Fruit fly (Drosophila melanogaster): ENCODE data around the gene CG14777.

CG14777 gene

dm6 chrX:1465707-1466504, at the start of gene CG14777, which contains the start of gene O-fut2 (continued):
- TF ChIP-seq CG12659 (GFP tag; optimal IDR thresholded peaks at IDR 0.05) = peak; percentile 8
- peak; percentile 51; the same call in 1 of the 2 replicates for TF ChIP-seq slbo (GFP tag; IDR thresholded peaks at IDR 0.05)
- TF ChIP-seq CG15601 (tag; optimal IDR thresholded peaks at IDR 0.05) = no peak
- no peak for TF ChIP-seq CG2875 (GFP tag; optimal IDR thresholded peaks at IDR 0.05)
- no peak for TF ChIP-seq CG10462 (GFP tag; optimal IDR thresholded peaks at IDR 0.05)
- TF ChIP-seq Vsx1 (GFP tag; optimal IDR thresholded peaks at IDR 0.05) = no peak
- TF ChIP-seq CG1602 (GFP tag; optimal IDR thresholded peaks at IDR 0.05) = no peak
- no peak for TF ChIP-seq Ptx1 (GFP tag; IDR thresholded peaks at IDR 0.05)
- no peak for TF ChIP-seq CG15479 (GFP tag; optimal IDR thresholded peaks at IDR 0.05)
- TF ChIP-seq Drgx (GFP tag; IDR thresholded peaks at IDR 0.05) = peak; percentile 54; the same call in 1 of the 2 replicates
- TF ChIP-seq CG1832 (GFP tag; optimal IDR thresholded peaks at IDR 0.05) = no peak
- TF ChIP-seq unc-4 (GFP tag; IDR thresholded peaks at IDR 0.05; ENCODE audit: partially characterized antibody) = no peak
- peak; percentile 42; the same call in 2 of the 3 replicates for TF ChIP-seq row (GFP tag; IDR thresholded peaks at IDR 0.05)
- TF ChIP-seq eyg (GFP tag; optimal IDR thresholded peaks at IDR 0.05) = no peak
- TF ChIP-seq CG12391 (tag; optimal IDR thresholded peaks at IDR 0.05) = no peak
- TF ChIP-seq pita (GFP tag; optimal IDR thresholded peaks at IDR 0.05) = no peak
- TF ChIP-seq BEAF-32 (GFP tag; optimal IDR thresholded peaks at IDR 0.05) = no peak
- peak; percentile 66 for TF ChIP-seq gfzf (GFP tag; optimal IDR thresholded peaks at IDR 0.05)
- TF ChIP-seq nerfin-1 (tag; optimal IDR thresholded peaks at IDR 0.05) = no peak
- no peak for TF ChIP-seq bab2 (GFP tag; optimal IDR thresholded peaks at IDR 0.05)
- no peak for TF ChIP-seq Optix (GFP tag; IDR thresholded peaks at IDR 0.05)
- no peak for TF ChIP-seq CG5245 (GFP tag; optimal IDR thresholded peaks at IDR 0.05)
- TF ChIP-seq MBD-R2 (GFP tag; IDR thresholded peaks at IDR 0.05) = peak; percentile 63
- no peak for TF ChIP-seq NC2α (GFP tag; optimal IDR thresholded peaks at IDR 0.05)
- no peak for TF ChIP-seq z (GFP tag; IDR thresholded peaks at IDR 0.05)
- 0 out of 3 replicates have a peak, but pooled peaks have one; percentile 9 for TF ChIP-seq CG17361 (GFP tag; IDR thresholded peaks at IDR 0.05)
- no peak for TF ChIP-seq CG8924 (tag; optimal IDR thresholded peaks at IDR 0.05)
- TF ChIP-seq chinmo (GFP tag; IDR thresholded peaks at IDR 0.05; ENCODE audit: partially characterized antibody) = no peak
- no peak for TF ChIP-seq Eip74EF (GFP tag; optimal IDR thresholded peaks at IDR 0.05)
- no peak for TF ChIP-seq pan (optimal IDR thresholded peaks at IDR 0.05)
- TF ChIP-seq pan (GFP tag; optimal IDR thresholded peaks at IDR 0.05 in 1 of 2, IDR thresholded peaks at IDR 0.05 in 1 of 2) = peak in 1 of 2 experiments; percentile 6
- no peak for TF ChIP-seq CG3281 (GFP tag; optimal IDR thresholded peaks at IDR 0.05)
- no peak for TF ChIP-seq CG10565 (GFP tag; optimal IDR thresholded peaks at IDR 0.05)
- TF ChIP-seq ro (GFP tag; IDR thresholded peaks at IDR 0.05) = no peak
- no peak for TF ChIP-seq stwl (tag; optimal IDR thresholded peaks at IDR 0.05)
- no peak for TF ChIP-seq CG3407 (GFP tag; optimal IDR thresholded peaks at IDR 0.05)
- no peak for TF ChIP-seq CG13894 (tag; optimal IDR thresholded peaks at IDR 0.05)
- peak; percentile 12 for TF ChIP-seq pzg (GFP tag; optimal IDR thresholded peaks at IDR 0.05)
- TF ChIP-seq dan (GFP tag; IDR thresholded peaks at IDR 0.05) = no peak
- TF ChIP-seq D (optimal IDR thresholded peaks at IDR 0.05) = no peak
- no peak for TF ChIP-seq D (GFP tag; optimal IDR thresholded peaks at IDR 0.05)
- TF ChIP-seq Hr51 (GFP tag; optimal IDR thresholded peaks at IDR 0.05) = no peak
- TF ChIP-seq Poxn (GFP tag; IDR thresholded peaks at IDR 0.05) = no peak
- TF ChIP-seq CG12155 (GFP tag; optimal IDR thresholded peaks at IDR 0.05) = no peak
- TF ChIP-seq CG10274 (GFP tag; optimal IDR thresholded peaks at IDR 0.05) = no peak
- TF ChIP-seq Camta (GFP tag; optimal IDR thresholded peaks at IDR 0.05) = no peak
- TF ChIP-seq toy (GFP tag; IDR thresholded peaks at IDR 0.05) = no peak
- no peak for TF ChIP-seq Ets97D (GFP tag; optimal IDR thresholded peaks at IDR 0.05)
- no peak for TF ChIP-seq CG8290 (GFP tag; optimal IDR thresholded peaks at IDR 0.05)
- no peak for TF ChIP-seq CG8290 (tag; optimal IDR thresholded peaks at IDR 0.05)

Measured in whole organism, embryonic.